Worm (Caenorhabditis elegans) whole organism, young adult: ENCODE results near the gene pro-1.

Experiments used
- B0336.3 ChIP-seq: fragments of 200-800 bp; sonication (Bioruptor generic); IDR thresholded peaks from 2 replicates; pipeline ENCODE4 v1.3.6; 2022; ENCODE audit warnings: missing genetic modification characterization, missing compliant biosample characterization
- C17E4.6 ChIP-seq: fragments of 200-800 bp; sonication (Bioruptor generic); IDR thresholded peaks from 2 replicates; pipeline ENCODE4 v1.3.6; 2022; ENCODE audit warnings: missing genetic modification reagents, missing genetic modification characterization, missing compliant biosample characterization
- F39B2.1 ChIP-seq: fragments of 200-800 bp; sonication (Bioruptor generic); IDR thresholded peaks from 2 replicates; pipeline ENCODE4 v1.3.6; 2022; ENCODE audit warnings: missing genetic modification reagents, missing genetic modification characterization, missing compliant biosample characterization
- F52B5.7 ChIP-seq: sonication (generic microtip); optimal IDR thresholded peaks from 2 replicates; lab custom pipeline; 2016; ENCODE audit warnings: mild to moderate bottlenecking, missing genetic modification characterization, missing compliant biosample characterization
- K11D2.4 ChIP-seq: fragments of 200-800 bp; sonication (Bioruptor generic); IDR thresholded peaks from 2 replicates; pipeline ENCODE4 v1.3.6; 2022; ENCODE audit warnings: missing genetic modification reagents, missing genetic modification characterization, missing compliant biosample characterization
- Y53G8AR.9 ChIP-seq: fragments of 200-800 bp; sonication (Bioruptor generic); conservative IDR thresholded peaks from 2 replicates; pipeline ENCODE4 v1.3.6; 2022; ENCODE audit warnings: missing genetic modification reagents, missing genetic modification characterization, missing compliant biosample characterization
- Y56A3A.18 ChIP-seq: fragments of 200-800 bp; sonication (Bioruptor generic); IDR thresholded peaks from 2 replicates; pipeline ENCODE4 v1.3.6; 2022; ENCODE audit warnings: missing genetic modification reagents, missing genetic modification characterization, missing compliant biosample characterization
- Y79H2A.3 ChIP-seq: fragments of 200-800 bp; sonication (Bioruptor generic); conservative IDR thresholded peaks from 2 replicates; pipeline ENCODE4 v1.3.6; 2022; ENCODE audit warnings: missing genetic modification reagents, missing genetic modification characterization, missing compliant biosample characterization
- Y95B8A.8 ChIP-seq: fragments of 200-800 bp; sonication (Bioruptor generic); IDR thresholded peaks from 2 replicates; pipeline ENCODE4 v1.3.6; 2022; ENCODE audit warnings: missing genetic modification reagents, missing genetic modification characterization, missing compliant biosample characterization
- akir-1 ChIP-seq: fragments of 200-800 bp; sonication (Bioruptor generic); optimal IDR thresholded peaks from 2 replicates; lab custom pipeline; 2018; ENCODE audit warnings: mild to moderate bottlenecking, missing genetic modification characterization, moderate library complexity, missing compliant biosample characterization
- aptf-3 ChIP-seq: fragments of 200-800 bp; sonication (Bioruptor generic); IDR thresholded peaks from 2 replicates; pipeline ENCODE4 v1.3.6; 2022; ENCODE audit warnings: missing genetic modification characterization, missing compliant biosample characterization
- bed-1 ChIP-seq: fragments of 200-800 bp; sonication (Bioruptor generic); IDR thresholded peaks from 2 replicates; pipeline ENCODE4 v1.3.6; 2022; ENCODE audit warnings: missing genetic modification reagents, missing genetic modification characterization, missing compliant biosample characterization
- cebp-1 ChIP-seq, 2 experiments: fragments of 200-800 bp in 1 of 2; sonication (Bioruptor generic) in 1 of 2; sonication (generic microtip) in 1 of 2; IDR thresholded peaks in 1 of 2; optimal IDR thresholded peaks in 1 of 2; 2 replicates each; pipeline versions ENCODE4 v1.3.6 to Lab custom; 2017 to 2022; ENCODE audit warnings: missing compliant biosample characterization in 2 of 2, missing genetic modification characterization in 2 of 2, mild to moderate bottlenecking in 1 of 2, missing genetic modification reagents in 1 of 2, moderate library complexity in 1 of 2
- cebp-2 ChIP-seq: fragments of 200-800 bp; sonication (Bioruptor generic); IDR thresholded peaks from 2 replicates; pipeline ENCODE4 v1.3.6; 2022; ENCODE audit warnings: missing genetic modification characterization, missing compliant biosample characterization
- dox-1 ChIP-seq: fragments of 200-800 bp; sonication (Bioruptor generic); IDR thresholded peaks from 2 replicates; pipeline ENCODE4 v1.3.6; 2022; ENCODE audit warnings: missing genetic modification reagents, missing genetic modification characterization, missing compliant biosample characterization
- egl-44 ChIP-seq: fragments of 200-800 bp; sonication (Bioruptor generic); IDR thresholded peaks from 2 replicates; pipeline ENCODE4 v1.3.6; 2022; ENCODE audit warnings: missing genetic modification reagents, missing genetic modification characterization, missing compliant biosample characterization
- egrh-3 ChIP-seq: fragments of 200-800 bp; sonication (Bioruptor generic); IDR thresholded peaks from 2 replicates; pipeline ENCODE4 v1.3.6; 2022; ENCODE audit warnings: missing genetic modification reagents, missing genetic modification characterization, missing compliant biosample characterization
- ets-4 ChIP-seq: fragments of 200-800 bp; sonication (Bioruptor generic); optimal IDR thresholded peaks from 2 replicates; lab custom pipeline; 2018; ENCODE audit warnings: mild to moderate bottlenecking, missing genetic modification characterization, missing compliant biosample characterization
- him-1 ChIP-seq: sonication (generic microtip); optimal IDR thresholded peaks from 2 replicates; lab custom pipeline; 2016; ENCODE audit warnings: missing genotype, missing genetic modification reagents, missing genetic modification characterization, missing compliant biosample characterization
- hlh-12 ChIP-seq: sonication (generic microtip); optimal IDR thresholded peaks from 2 replicates; lab custom pipeline; 2016; ENCODE audit warnings: missing genetic modification characterization, missing compliant biosample characterization
- hrde-1 ChIP-seq: sonication (generic microtip); optimal IDR thresholded peaks from 2 replicates; lab custom pipeline; 2016; ENCODE audit warnings: missing genetic modification characterization, mild to moderate bottlenecking, missing compliant biosample characterization, moderate library complexity, missing genotype, missing genetic modification reagents, borderline replicate concordance
- hsf-1 ChIP-seq: fragments of 200-800 bp; sonication (Bioruptor generic); IDR thresholded peaks from 2 replicates; pipeline ENCODE4 v1.3.6; 2022; ENCODE audit warnings: missing genetic modification reagents, missing genetic modification characterization, missing compliant biosample characterization
- let-526 ChIP-seq: fragments of 200-800 bp; sonication (Bioruptor generic); IDR thresholded peaks from 2 replicates; pipeline ENCODE4 v1.3.6; 2022; ENCODE audit warnings: missing genetic modification reagents, missing genetic modification characterization, missing compliant biosample characterization
- let-607 ChIP-seq, 2 experiments: fragments of 200-800 bp in 1 of 2; sonication (Bioruptor generic) in 1 of 2; sonication (generic microtip) in 1 of 2; optimal IDR thresholded peaks; 2 replicates each; lab custom pipeline; 2016 to 2018; ENCODE audit warnings: mild to moderate bottlenecking in 2 of 2, missing compliant biosample characterization in 2 of 2, missing genetic modification characterization in 2 of 2, moderate library complexity in 2 of 2, missing genotype in 1 of 2
- lin-35 ChIP-seq, 3 experiments: fragments of 150-350 bp in 2 of 3; sonication (generic microtip) in 1 of 3; optimal IDR thresholded peaks; 2 replicates each; lab custom pipeline; 2014 to 2018; ENCODE audit warnings: missing biosample characterization in 3 of 3, missing genetic modification characterization in 3 of 3, missing genetic modification reagents in 3 of 3
- lsl-1 ChIP-seq: fragments of 200-800 bp; sonication (Bioruptor generic); optimal IDR thresholded peaks from 2 replicates; lab custom pipeline; 2018; ENCODE audit warnings: mild to moderate bottlenecking, missing genetic modification characterization, moderate library complexity, missing compliant biosample characterization
- lsy-27 ChIP-seq: sonication (generic microtip); optimal IDR thresholded peaks from 2 replicates; lab custom pipeline; 2017; ENCODE audit warnings: missing genetic modification characterization, mild to moderate bottlenecking, missing compliant biosample characterization, antibody characterized with exemption, missing genotype, borderline replicate concordance; ENCODE audit not compliant: insufficient read depth
- madf-3 ChIP-seq: fragments of 200-800 bp; sonication (Bioruptor generic); IDR thresholded peaks from 2 replicates; pipeline ENCODE4 v1.3.6; 2022; ENCODE audit warnings: missing genetic modification reagents, missing genetic modification characterization, missing compliant biosample characterization
- madf-6 ChIP-seq: fragments of 200-800 bp; sonication (Bioruptor generic); IDR thresholded peaks from 2 replicates; pipeline ENCODE4 v1.3.6; 2022; ENCODE audit warnings: missing genetic modification reagents, missing genetic modification characterization, missing compliant biosample characterization
- mel-28 ChIP-seq: sonication (generic microtip); optimal IDR thresholded peaks from 2 replicates; lab custom pipeline; 2016; ENCODE audit warnings: borderline replicate concordance, mild to moderate bottlenecking, missing genetic modification characterization, missing compliant biosample characterization
- nfya-1 ChIP-seq: sonication (generic microtip); optimal IDR thresholded peaks from 2 replicates; lab custom pipeline; 2017; ENCODE audit warnings: antibody characterized with exemption, missing compliant biosample characterization, missing genetic modification characterization, borderline replicate concordance; ENCODE audit not compliant: insufficient read depth
- nfyb-1 ChIP-seq: fragments of 200-800 bp; sonication (Bioruptor generic); IDR thresholded peaks from 2 replicates; pipeline ENCODE4 v1.3.6; 2022; ENCODE audit warnings: missing genetic modification reagents, missing genetic modification characterization, missing compliant biosample characterization
- nhr-179 ChIP-seq: sonication (generic microtip); optimal IDR thresholded peaks from 2 replicates; lab custom pipeline; 2016; ENCODE audit warnings: mild to moderate bottlenecking, missing genetic modification characterization, missing compliant biosample characterization
- nhr-80 ChIP-seq: sonication (generic microtip); optimal IDR thresholded peaks from 2 replicates; lab custom pipeline; 2016; ENCODE audit warnings: missing genetic modification characterization, missing compliant biosample characterization
- repo-1 ChIP-seq: sonication (generic microtip); optimal IDR thresholded peaks from 2 replicates; lab custom pipeline; 2017; ENCODE audit warnings: mild to moderate bottlenecking, missing genetic modification characterization, missing compliant biosample characterization
- sdz-38 ChIP-seq: sonication (generic microtip); optimal IDR thresholded peaks from 2 replicates; lab custom pipeline; 2016; ENCODE audit warnings: missing genotype, missing genetic modification characterization, missing compliant biosample characterization
- snpc-1.3 ChIP-seq: sonication (generic microtip); optimal IDR thresholded peaks from 2 replicates; lab custom pipeline; 2017; ENCODE audit warnings: missing genetic modification characterization, mild to moderate bottlenecking, missing compliant biosample characterization, antibody characterized with exemption, moderate library complexity, missing genotype, missing genetic modification reagents; ENCODE audit not compliant: insufficient read depth
- sptf-2 ChIP-seq: fragments of 200-800 bp; sonication (Bioruptor generic); optimal IDR thresholded peaks from 2 replicates; lab custom pipeline; 2018; ENCODE audit warnings: mild to moderate bottlenecking, missing genetic modification characterization, missing compliant biosample characterization
- zfh-2 ChIP-seq: fragments of 200-800 bp; sonication (Bioruptor generic); conservative IDR thresholded peaks from 2 replicates; pipeline ENCODE4 v1.3.6; 2022; ENCODE audit warnings: missing genetic modification reagents, missing genetic modification characterization, missing compliant biosample characterization

Gene pro-1

DNA sequence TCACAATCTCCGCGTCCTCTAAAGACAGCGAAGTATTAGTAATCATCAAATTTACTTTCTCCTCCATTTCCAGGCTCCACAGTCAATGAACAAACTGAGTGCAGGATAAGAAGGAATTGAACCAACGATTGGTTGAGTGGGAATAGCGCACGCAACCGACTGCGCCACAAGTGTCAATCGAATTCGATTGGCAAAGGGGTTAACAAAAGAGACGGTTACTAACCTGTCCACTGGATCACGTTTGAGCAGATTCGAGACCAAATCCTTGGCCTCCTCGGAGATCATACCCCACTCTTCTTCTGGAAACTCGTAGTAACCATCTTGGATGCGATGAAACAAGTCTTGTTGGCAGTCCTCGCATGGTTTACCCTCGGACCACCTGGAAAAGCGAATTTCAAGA lies 3.4 kb upstream of the pro-1 start (continued):
- TF ChIP-seq K11D2.4 (GFP tag; lab: Robert Waterston, UW): 0 out of 2 replicates have a peak, but pooled peaks have one; percentile 10
- TF ChIP-seq Y79H2A.3 (GFP tag; lab: Robert Waterston, UW): peak; percentile 61; the same call in 1 of the 2 replicates
- peak; percentile 48 for TF ChIP-seq sptf-2 (GFP tag; lab: Kevin White, UChicago)
- peak in 1 of 2 experiments; percentile 2 for TF ChIP-seq let-607 (tag; optimal IDR thresholded peaks at IDR 0.05; lab: Kevin White, UChicago)
- TF ChIP-seq snpc-1.3 (tag; lab: Kevin White, UChicago): peak; percentile 40

DNA sequence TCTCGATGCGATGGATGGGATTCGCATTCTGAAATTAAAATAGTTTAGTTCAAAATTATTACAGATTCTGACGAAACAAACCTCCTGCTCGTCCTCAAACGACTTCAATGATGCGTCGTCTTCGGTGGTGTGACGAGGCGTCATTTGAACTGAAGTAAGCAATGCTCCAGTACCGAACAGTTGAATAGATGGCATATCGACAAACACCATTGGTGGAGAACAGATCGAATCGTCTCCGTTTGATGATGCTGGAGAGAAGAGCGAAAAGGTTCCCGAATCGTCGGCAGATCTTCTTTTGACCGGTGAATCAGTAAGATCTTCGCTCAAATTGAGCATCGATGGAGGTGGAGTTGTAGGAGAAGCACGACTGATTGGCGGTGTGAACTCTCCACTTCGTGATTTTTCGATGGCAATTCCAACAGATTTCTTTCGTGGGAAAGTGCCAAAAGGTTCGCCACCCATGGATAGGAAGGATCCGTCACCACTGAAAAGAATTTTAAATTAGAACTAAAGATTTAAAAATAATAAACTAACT lies 2.6 kb upstream of the pro-1 start:
- TF ChIP-seq cebp-2: no peak
- 0 out of 2 replicates have a peak, but pooled peaks have one; percentile 34 for TF ChIP-seq madf-3 (GFP tag; lab: Robert Waterston, UW)
- no peak for TF ChIP-seq C17E4.6 (GFP tag; lab: Robert Waterston, UW)
- TF ChIP-seq B0336.3 (GFP tag; lab: Robert Waterston, UW): peak; percentile 9; the same call in 1 of the 2 replicates
- peak; percentile 59; the same call in 1 of the 2 replicates for TF ChIP-seq nfyb-1 (GFP tag; lab: Robert Waterston, UW)
- no peak for TF ChIP-seq Y79H2A.3 (GFP tag; lab: Robert Waterston, UW)
- TF ChIP-seq lin-35 (GFP tag; optimal IDR thresholded peaks at IDR 0.05; lab: Kevin White, UChicago): peak in 1 of 3 experiments; percentile 23
- peak; percentile 1 for TF ChIP-seq akir-1 (GFP tag; lab: Kevin White, UChicago)
- TF ChIP-seq K11D2.4 (GFP tag; lab: Robert Waterston, UW): peak; percentile 13; the same call in 1 of the 2 replicates
- TF ChIP-seq nhr-179 (tag; lab: Kevin White, UChicago): no peak
- no peak for TF ChIP-seq sdz-38 (tag; lab: Kevin White, UChicago)
- TF ChIP-seq Y53G8AR.9 (GFP tag; lab: Robert Waterston, UW): peak; percentile 44
- TF ChIP-seq zfh-2 (GFP tag; lab: Robert Waterston, UW): peak; percentile 19; the same call in 1 of the 2 replicates
- TF ChIP-seq bed-1 (GFP tag; lab: Robert Waterston, UW): 0 out of 2 replicates have a peak, but pooled peaks have one; percentile 26
- TF ChIP-seq egrh-3 (GFP tag; lab: Robert Waterston, UW): no peak
- TF ChIP-seq nhr-80 (tag; lab: Kevin White, UChicago): no peak
- TF ChIP-seq snpc-1.3 (tag; lab: Kevin White, UChicago): no peak
- no peak for TF ChIP-seq hrde-1
- TF ChIP-seq ets-4 (GFP tag; lab: Kevin White, UChicago): peak; percentile 19
- no peak for TF ChIP-seq him-1 (tag; lab: Kevin White, UChicago)
- no peak for TF ChIP-seq hlh-12 (tag; lab: Kevin White, UChicago)
- TF ChIP-seq lsy-27 (tag; lab: Kevin White, UChicago): no peak
- TF ChIP-seq cebp-1 (GFP tag; IDR thresholded peaks at IDR 0.05; lab: Robert Waterston, UW): 0 out of 2 replicates have a peak, but pooled peaks have one; percentile 9
- TF ChIP-seq cebp-1 (tag; optimal IDR thresholded peaks at IDR 0.05; lab: Kevin White, UChicago): peak; percentile 35

- no peak for TF ChIP-seq let-526 (GFP tag; lab: Robert Waterston, UW)
- TF ChIP-seq Y56A3A.18: 0 out of 2 replicates have a peak, but pooled peaks have one; percentile 11
- TF ChIP-seq snpc-1.3 (tag; lab: Kevin White, UChicago): peak; percentile 25
- TF ChIP-seq Y95B8A.8 (GFP tag; lab: Robert Waterston, UW): peak; percentile 70
- peak; percentile 38; the same call in 1 of the 2 replicates for TF ChIP-seq dox-1 (GFP tag; lab: Robert Waterston, UW)
- TF ChIP-seq mel-28 (tag; lab: Kevin White, UChicago): no peak
- peak in 1 of 3 experiments; percentile 23 for TF ChIP-seq lin-35 (GFP tag; optimal IDR thresholded peaks at IDR 0.05; lab: Kevin White, UChicago)
- 0 out of 2 replicates have a peak, but pooled peaks have one; percentile 9 for TF ChIP-seq F39B2.1 (GFP tag; lab: Robert Waterston, UW)
- no peak for TF ChIP-seq nfya-1 (tag; lab: Kevin White, UChicago)
- TF ChIP-seq hsf-1 (GFP tag; lab: Robert Waterston, UW): peak; percentile 29; the same call in 1 of the 2 replicates
- TF ChIP-seq F52B5.7 (tag; lab: Kevin White, UChicago): peak; percentile 60
- peak; percentile 18 for TF ChIP-seq lsl-1
- peak; percentile 27; the same call in 1 of the 2 replicates for TF ChIP-seq madf-6 (GFP tag; lab: Robert Waterston, UW)
- TF ChIP-seq cebp-2: 0 out of 2 replicates have a peak, but pooled peaks have one; percentile 73
- TF ChIP-seq egl-44: peak; percentile 40; the same call in 1 of the 2 replicates
- TF ChIP-seq aptf-3: 0 out of 2 replicates have a peak, but pooled peaks have one; percentile 4
- TF ChIP-seq hrde-1: no peak
- TF ChIP-seq repo-1 (tag; lab: Kevin White, UChicago): peak; percentile 76
Measured at ce11 chrII:10543457-10544137, 1.8 kb upstream of the pro-1 start.
